Worm (Caenorhabditis elegans) whole organism, L4 larva: ENCODE results near the gene ZK892.3.

ENCODE experiments used
- daf-19 ChIP-seq: fragments of 200-800 bp; sonication (Bioruptor generic); conservative IDR thresholded peaks from 2 replicates; pipeline ENCODE4 v1.3.6; 2022; ENCODE audit warnings: missing genetic modification characterization, missing compliant biosample characterization
- dmd-6 ChIP-seq: fragments of 200-800 bp; sonication (Bioruptor generic); IDR thresholded peaks from 2 replicates; pipeline ENCODE4 v1.3.6; 2022; ENCODE audit warnings: missing genetic modification reagents, missing genetic modification characterization, missing compliant biosample characterization
- fos-1 ChIP-seq: fragments of 150-350 bp; optimal IDR thresholded peaks from 2 replicates; lab custom pipeline; 2014; ENCODE audit warnings: missing biosample characterization, missing genetic modification characterization
- snpc-4 ChIP-seq: fragments of 150-350 bp; optimal IDR thresholded peaks from 2 replicates; lab custom pipeline; 2014; ENCODE audit warnings: missing biosample characterization, missing genetic modification characterization
- tra-1 ChIP-seq: fragments of 200-800 bp; sonication (Bioruptor generic); IDR thresholded peaks from 2 replicates; pipeline ENCODE4 v1.3.6; 2022; ENCODE audit warnings: missing genetic modification reagents, missing genetic modification characterization, missing compliant biosample characterization
- unc-130 ChIP-seq: sonication (generic microtip); optimal IDR thresholded peaks from 2 replicates; lab custom pipeline; 2016; ENCODE audit warnings: missing genetic modification reagents, missing genetic modification characterization, missing compliant biosample characterization
- unc-62 ChIP-seq, 3 experiments: fragments of 150-350 bp in 1 of 3; sonication (generic microtip); optimal IDR thresholded peaks in 2 of 3; peaks in 1 of 3; 1 replicate in 1 of 3; 2 replicates in 2 of 3; lab custom pipeline; 2014 to 2017; ENCODE audit warnings: missing biosample characterization in 3 of 3, missing genetic modification characterization in 3 of 3, missing genetic modification reagents in 3 of 3, missing genotype in 1 of 3

- TF ChIP-seq tra-1 (GFP tag; lab: Robert Waterston, UW) (no peak), daf-19 (no peak), fos-1 (no peak), unc-130 (GFP tag; lab: Kevin White, UChicago) (no peak), snpc-4 (tag; lab: Kevin White, UChicago) (no peak), unc-62 (GFP tag; optimal IDR thresholded peaks at IDR 0.05 in 1 of 2; lab: Kevin White, UChicago) (no peak), unc-62 (tag; optimal IDR thresholded peaks at IDR 0.05; lab: Kevin White, UChicago) (no peak), dmd-6 (GFP tag; lab: Robert Waterston, UW) (no peak)
Observed at ce11 chrII:10045670-10046069, 44.0 kb downstream of the ZK892.3 start.
